Fruit fly (Drosophila melanogaster) whole organism, embryonic: ENCODE results near the gene sdt.
A peak's percentile ranks its signal among the peaks of the same experiment; 100 is the strongest.

ENCODE experiments used
- Bgb ChIP-seq: fragments of 200-800 bp; sonication (Bioruptor generic); IDR thresholded peaks from 2 replicates; pipeline ENCODE4 v1.3.6; 2022; ENCODE audit warnings: missing biosample characterization, missing genetic modification characterization; ENCODE audit not compliant: partially characterized antibody
- CG10274 ChIP-seq: fragments of 200-800 bp; sonication (Bioruptor generic); optimal IDR thresholded peaks from 3 replicates; lab custom pipeline; 2017; ENCODE audit warnings: missing biosample characterization, mild to moderate bottlenecking, missing genetic modification characterization
- CG10462 ChIP-seq: fragments of 200-800 bp; sonication (Bioruptor generic); optimal IDR thresholded peaks from 2 replicates; lab custom pipeline; 2016; ENCODE audit warnings: missing biosample characterization, missing genetic modification characterization
- CG10565 ChIP-seq: fragments of 200-800 bp; sonication (Bioruptor generic); optimal IDR thresholded peaks from 3 replicates; lab custom pipeline; 2016; ENCODE audit warnings: missing biosample characterization, mild to moderate bottlenecking, missing genetic modification characterization
- CG11695 ChIP-seq: fragments of 200-800 bp; sonication (Bioruptor generic); IDR thresholded peaks from 3 replicates; pipeline ENCODE4 v1.3.6; 2022; ENCODE audit warnings: missing biosample characterization, missing genetic modification characterization
- CG12299 ChIP-seq: fragments of 200-800 bp; sonication (Bioruptor generic); optimal IDR thresholded peaks from 2 replicates; lab custom pipeline; 2018; ENCODE audit warnings: missing biosample characterization, mild to moderate bottlenecking, missing genetic modification characterization
- CG12942 ChIP-seq: fragments of 200-800 bp; sonication (Bioruptor generic); optimal IDR thresholded peaks from 3 replicates; lab custom pipeline; 2016; ENCODE audit warnings: missing biosample characterization, missing genetic modification characterization
- CG1529 ChIP-seq: fragments of 200-800 bp; sonication (Bioruptor generic); optimal IDR thresholded peaks from 3 replicates; lab custom pipeline; 2018; ENCODE audit warnings: missing biosample characterization, missing genetic modification characterization
- CG1647 ChIP-seq: fragments of 200-800 bp; sonication (Bioruptor generic); optimal IDR thresholded peaks from 3 replicates; lab custom pipeline; 2016; ENCODE audit warnings: missing biosample characterization, missing genetic modification characterization
- CG17359 ChIP-seq: fragments of 200-800 bp; sonication (Bioruptor generic); optimal IDR thresholded peaks from 3 replicates; lab custom pipeline; 2018; ENCODE audit warnings: missing biosample characterization, mild to moderate bottlenecking, missing genetic modification characterization, moderate library complexity
- CG17361 ChIP-seq: fragments of 200-800 bp; sonication (Bioruptor generic); IDR thresholded peaks from 3 replicates; pipeline ENCODE4 v1.3.6; 2022; ENCODE audit warnings: missing biosample characterization, missing genetic modification characterization
- CG17568 ChIP-seq: fragments of 200-800 bp; sonication (Bioruptor generic); optimal IDR thresholded peaks from 2 replicates; lab custom pipeline; 2018; ENCODE audit warnings: missing biosample characterization, mild to moderate bottlenecking, missing genetic modification characterization, moderate library complexity
- CG17912 ChIP-seq: fragments of 200-800 bp; sonication (Bioruptor generic); optimal IDR thresholded peaks from 2 replicates; lab custom pipeline; 2018; ENCODE audit warnings: missing biosample characterization, mild to moderate bottlenecking, missing genetic modification characterization
- CG18619 ChIP-seq: fragments of 200-800 bp; sonication (Bioruptor generic); optimal IDR thresholded peaks from 3 replicates; lab custom pipeline; 2017; ENCODE audit warnings: missing biosample characterization, mild to moderate bottlenecking, missing genetic modification characterization
- CG2202 ChIP-seq: fragments of 200-800 bp; sonication (Bioruptor generic); optimal IDR thresholded peaks from 2 replicates; lab custom pipeline; 2018; ENCODE audit warnings: missing biosample characterization, mild to moderate bottlenecking, missing genetic modification characterization
- CG31441 ChIP-seq: fragments of 200-800 bp; sonication (Bioruptor generic); IDR thresholded peaks from 2 replicates; pipeline ENCODE4 v1.3.6; 2022; ENCODE audit warnings: missing biosample characterization, missing genetic modification characterization
- CG3281 ChIP-seq: fragments of 200-800 bp; sonication (Bioruptor generic); optimal IDR thresholded peaks from 3 replicates; lab custom pipeline; 2017; ENCODE audit warnings: missing biosample characterization, mild to moderate bottlenecking, missing genetic modification characterization
- CG34224 ChIP-seq: fragments of 200-800 bp; sonication (Bioruptor generic); IDR thresholded peaks from 3 replicates; pipeline ENCODE4 v1.3.6; 2022; ENCODE audit warnings: missing biosample characterization, missing genetic modification characterization; ENCODE audit not compliant: partially characterized antibody
- CG34376 ChIP-seq: fragments of 200-800 bp; sonication (Bioruptor generic); optimal IDR thresholded peaks from 2 replicates; lab custom pipeline; 2018; ENCODE audit warnings: missing biosample characterization, mild to moderate bottlenecking, missing genetic modification characterization
- CG43689 ChIP-seq: fragments of 200-800 bp; sonication (Bioruptor generic); IDR thresholded peaks from 2 replicates; pipeline ENCODE4 v1.3.6; 2022; ENCODE audit warnings: missing biosample characterization, missing genetic modification characterization
- CkIIα-i1 ChIP-seq: fragments of 200-800 bp; sonication (Bioruptor generic); IDR thresholded peaks from 2 replicates; pipeline ENCODE4 v1.3.6; 2022; ENCODE audit warnings: missing biosample characterization, missing genetic modification characterization
- Doc3 ChIP-seq: fragments of 200-800 bp; sonication (Bioruptor generic); IDR thresholded peaks from 3 replicates; pipeline ENCODE4 v1.3.6; 2022; ENCODE audit warnings: missing biosample characterization, missing genetic modification characterization; ENCODE audit not compliant: partially characterized antibody
- Ets65A ChIP-seq: fragments of 200-800 bp; sonication (Bioruptor generic); peaks from one replicate; lab custom pipeline; 2016; ENCODE audit warnings: missing biosample characterization, missing genetic modification characterization
- Fer3 ChIP-seq: fragments of 200-800 bp; sonication (Bioruptor generic); optimal IDR thresholded peaks from 2 replicates; lab custom pipeline; 2018; ENCODE audit warnings: missing biosample characterization, mild to moderate bottlenecking, missing genetic modification characterization, moderate library complexity
- HHEX ChIP-seq: fragments of 200-800 bp; sonication (Bioruptor generic); optimal IDR thresholded peaks from 3 replicates; lab custom pipeline; 2017; ENCODE audit warnings: missing biosample characterization, mild to moderate bottlenecking, missing genetic modification characterization, missing genetic modification reagents
- HLH54F ChIP-seq: fragments of 200-800 bp; sonication (Bioruptor generic); optimal IDR thresholded peaks from 3 replicates; lab custom pipeline; 2016; ENCODE audit warnings: missing biosample characterization, missing genetic modification characterization
- MTF-1 ChIP-seq: fragments of 200-800 bp; sonication (Bioruptor generic); optimal IDR thresholded peaks from 2 replicates; lab custom pipeline; 2018; ENCODE audit warnings: missing biosample characterization, mild to moderate bottlenecking, missing genetic modification characterization, borderline replicate concordance
- Opbp ChIP-seq: fragments of 200-800 bp; sonication (Bioruptor generic); IDR thresholded peaks from 3 replicates; pipeline ENCODE4 v1.3.6; 2022; ENCODE audit warnings: missing biosample characterization, missing genetic modification characterization; ENCODE audit not compliant: partially characterized antibody
- Usf ChIP-seq: fragments of 200-800 bp; sonication (Bioruptor generic); optimal IDR thresholded peaks from 2 replicates; lab custom pipeline; 2017; ENCODE audit warnings: missing genotype, missing biosample characterization, missing genetic modification characterization
- ap ChIP-seq: fragments of 200-800 bp; sonication (Bioruptor generic); IDR thresholded peaks from 2 replicates; pipeline ENCODE4 v1.3.6; 2022; ENCODE audit warnings: missing biosample characterization, missing genetic modification characterization
- ci ChIP-seq: fragments of 200-800 bp; sonication (Bioruptor generic); IDR thresholded peaks from 3 replicates; pipeline ENCODE4 v1.3.6; 2022; ENCODE audit warnings: missing biosample characterization, missing genetic modification characterization
- cwo ChIP-seq: fragments of 200-800 bp; sonication (Bioruptor generic); optimal IDR thresholded peaks from 3 replicates; lab custom pipeline; 2017; ENCODE audit warnings: missing biosample characterization, missing genetic modification characterization, mild to moderate bottlenecking, moderate library complexity, missing genetic modification reagents
- danr ChIP-seq: fragments of 200-800 bp; sonication (Bioruptor generic); IDR thresholded peaks from 2 replicates; pipeline ENCODE4 v1.3.6; 2022; ENCODE audit warnings: missing biosample characterization, missing genetic modification characterization
- dimm ChIP-seq: fragments of 200-800 bp; sonication (Bioruptor generic); IDR thresholded peaks from 2 replicates; pipeline ENCODE4 v1.3.6; 2022; ENCODE audit warnings: missing biosample characterization, missing genetic modification characterization
- dysf ChIP-seq: fragments of 200-800 bp; sonication (Bioruptor generic); IDR thresholded peaks from 3 replicates; pipeline ENCODE4 v1.3.6; 2022; ENCODE audit warnings: missing biosample characterization, missing genetic modification characterization
- fd102C ChIP-seq: fragments of 200-800 bp; sonication (Bioruptor generic); optimal IDR thresholded peaks from 2 replicates; lab custom pipeline; 2018; ENCODE audit warnings: missing biosample characterization, mild to moderate bottlenecking, missing genetic modification characterization, moderate library complexity
- insv ChIP-seq, 2 experiments: fragments of 200-800 bp; sonication (Bioruptor generic); optimal IDR thresholded peaks; 3 replicates each; lab custom pipeline; 2016 to 2018; ENCODE audit warnings: missing biosample characterization in 2 of 2, missing genetic modification characterization in 2 of 2
- jigr1 ChIP-seq: fragments of 200-800 bp; sonication (Bioruptor generic); IDR thresholded peaks from 3 replicates; pipeline ENCODE4 v1.3.6; 2022; ENCODE audit warnings: missing biosample characterization, missing genetic modification characterization
- klu ChIP-seq: fragments of 200-800 bp; sonication (Bioruptor generic); IDR thresholded peaks from 2 replicates; pipeline ENCODE4 v1.3.6; 2022; ENCODE audit warnings: missing biosample characterization, missing genetic modification characterization
- knrl ChIP-seq: fragments of 200-800 bp; sonication (Bioruptor generic); IDR thresholded peaks from 3 replicates; pipeline ENCODE4 v1.3.6; 2022; ENCODE audit warnings: missing biosample characterization, missing genetic modification characterization; ENCODE audit not compliant: partially characterized antibody
- lab ChIP-seq: fragments of 200-800 bp; sonication (Bioruptor generic); optimal IDR thresholded peaks from 3 replicates; lab custom pipeline; 2017; ENCODE audit warnings: missing biosample characterization, missing genetic modification characterization, mild to moderate bottlenecking, moderate library complexity, missing genetic modification reagents
- lbe ChIP-seq: fragments of 200-800 bp; sonication (Bioruptor generic); optimal IDR thresholded peaks from 2 replicates; lab custom pipeline; 2016; ENCODE audit warnings: missing biosample characterization, mild to moderate bottlenecking, missing genetic modification characterization
- peb ChIP-seq: fragments of 200-800 bp; sonication (Bioruptor generic); IDR thresholded peaks from 2 replicates; pipeline ENCODE4 v1.3.6; 2022; ENCODE audit warnings: missing biosample characterization, missing genetic modification characterization
- prd ChIP-seq, 3 experiments: fragments of >200 bp in 2 of 3; fragments of 200-800 bp in 1 of 3; sonication (Bioruptor generic) in 1 of 3; optimal IDR thresholded peaks in 2 of 3; IDR thresholded peaks in 1 of 3; 2 replicates in 2 of 3; 3 replicates in 1 of 3; pipeline versions ENCODE4 v1.3.6 to Lab custom; 2017 to 2022; ENCODE audit warnings: missing biosample characterization in 1 of 3, missing genetic modification characterization in 1 of 3
- ranshi ChIP-seq: fragments of 200-800 bp; sonication (Bioruptor generic); IDR thresholded peaks from 2 replicates; pipeline ENCODE4 v1.3.6; 2022; ENCODE audit warnings: missing biosample characterization, missing genetic modification characterization
- rib ChIP-seq: fragments of 200-800 bp; sonication (Bioruptor generic); IDR thresholded peaks from 2 replicates; pipeline ENCODE4 v1.3.6; 2022; ENCODE audit warnings: missing biosample characterization, missing genetic modification characterization
- sisA ChIP-seq: fragments of 200-800 bp; sonication (Bioruptor generic); IDR thresholded peaks from 2 replicates; pipeline ENCODE4 v1.3.6; 2022; ENCODE audit warnings: missing biosample characterization, missing genetic modification characterization
- tin ChIP-seq: fragments of 200-800 bp; sonication (Bioruptor generic); optimal IDR thresholded peaks from 3 replicates; lab custom pipeline; 2016; ENCODE audit warnings: missing biosample characterization, missing genetic modification characterization
- twi ChIP-seq: fragments of 200-800 bp; optimal IDR thresholded peaks from 2 replicates; lab custom pipeline; 2019; ENCODE audit warnings: missing biosample characterization, mild to moderate bottlenecking, missing genetic modification characterization, moderate library complexity

sdt gene

dm6 chrX:8129204-8129997, 48.9 kb upstream of the sdt start, which contains the start of gene CG2116 (continued):
- TF ChIP-seq CG34376 (no peak), jigr1 (no peak), dysf (no peak), CG10565 (no peak), CG17361 (GFP tag; lab: Robert Waterston, UW) (no peak), sisA (GFP tag; lab: Robert Waterston, UW) (no peak), ap (no peak), CG1529 (GFP tag; lab: Kevin White, UChicago) (no peak), prd (optimal IDR thresholded peaks at IDR 0.05; lab: Kevin White, UChicago) (no peak), prd (GFP tag; IDR thresholded peaks at IDR 0.05; lab: Robert Waterston, UW) (no peak), CG1647 (no peak), CG12299 (tag; lab: Kevin White, UChicago) (no peak), CG43689 (GFP tag; lab: Robert Waterston, UW) (no peak), knrl (peak; percentile 79), Doc3 (GFP tag; lab: Robert Waterston, UW) (peak; percentile 64), CG2202 (no peak), lab (no peak), CG12942 (GFP tag; lab: Kevin White, UChicago) (no peak), lbe (no peak), CG17568 (GFP tag; lab: Kevin White, UChicago) (no peak), CG11695 (GFP tag; lab: Robert Waterston, UW) (no peak), CG18619 (GFP tag; lab: Kevin White, UChicago) (no peak), fd102C (no peak), twi (tag; lab: Kevin White, UChicago) (no peak), CG17912 (GFP tag; lab: Kevin White, UChicago) (no peak), dimm (GFP tag; lab: Robert Waterston, UW) (no peak), klu (GFP tag; lab: Robert Waterston, UW) (no peak), ranshi (GFP tag; lab: Robert Waterston, UW) (no peak), tin (no peak), cwo (GFP tag; lab: Kevin White, UChicago) (no peak), Bgb (GFP tag; lab: Robert Waterston, UW) (peak; percentile 81), HHEX (GFP tag; lab: Kevin White, UChicago) (no peak), CG34224 (GFP tag; lab: Robert Waterston, UW) (peak; percentile 53; the same call in 2 of the 3 replicates), Fer3 (tag; lab: Kevin White, UChicago) (no peak), HLH54F (GFP tag; lab: Kevin White, UChicago) (no peak), peb (GFP tag; lab: Robert Waterston, UW) (no peak), CG17359 (tag; lab: Kevin White, UChicago) (no peak), CkIIα-i1 (GFP tag; lab: Robert Waterston, UW) (no peak), rib (GFP tag; lab: Robert Waterston, UW) (no peak), ci (GFP tag; lab: Robert Waterston, UW) (0 out of 3 replicates have a peak, but pooled peaks have one; percentile 25), danr (GFP tag; lab: Robert Waterston, UW) (no peak), insv (GFP tag; optimal IDR thresholded peaks at IDR 0.05; lab: Kevin White, UChicago) (no peak), CG3281 (GFP tag; lab: Kevin White, UChicago) (no peak), Opbp (GFP tag; lab: Robert Waterston, UW) (peak; percentile 43; the same call in 2 of the 3 replicates), Ets65A (GFP tag; lab: Kevin White, UChicago) (peak; percentile 70), Usf (GFP tag; lab: Kevin White, UChicago) (no peak), CG10274 (GFP tag; lab: Kevin White, UChicago) (no peak), CG10462 (GFP tag; lab: Kevin White, UChicago) (no peak), MTF-1 (GFP tag; lab: Kevin White, UChicago) (no peak), CG31441 (GFP tag; lab: Robert Waterston, UW) (no peak)
